Worm (Caenorhabditis elegans) whole organism, early embryonic: ENCODE measurements around the gene nac-2.

Experiments used
- B0310.2 ChIP-seq: sonication (generic microtip); optimal IDR thresholded peaks from 2 replicates; lab custom pipeline; 2016; ENCODE audit warnings: mild to moderate bottlenecking, missing genetic modification characterization, missing compliant biosample characterization
- F13C5.2 ChIP-seq: sonication (generic microtip); optimal IDR thresholded peaks from 2 replicates; lab custom pipeline; 2017; ENCODE audit warnings: mild to moderate bottlenecking, missing genetic modification characterization, inconsistent platforms, missing compliant biosample characterization
- aly-1 ChIP-seq: sonication (generic microtip); optimal IDR thresholded peaks from 2 replicates; lab custom pipeline; 2016; ENCODE audit warnings: missing genetic modification characterization, missing compliant biosample characterization
- ama-1 ChIP-seq: fragments of 150-350 bp; optimal IDR thresholded peaks from 2 replicates; lab custom pipeline; 2014
- ceh-13 ChIP-seq: fragments of 200-800 bp; sonication (Bioruptor generic); optimal IDR thresholded peaks from 2 replicates; lab custom pipeline; 2018; ENCODE audit warnings: mild to moderate bottlenecking, missing genetic modification characterization, missing compliant biosample characterization
- ceh-36 ChIP-seq: sonication (generic microtip); optimal IDR thresholded peaks from 2 replicates; lab custom pipeline; 2016; ENCODE audit warnings: missing genetic modification characterization, inconsistent platforms, missing compliant biosample characterization
- ets-7 ChIP-seq: sonication (generic microtip); optimal IDR thresholded peaks from 2 replicates; lab custom pipeline; 2016; ENCODE audit warnings: missing genotype, missing genetic modification characterization, missing compliant biosample characterization
- flt-1 ChIP-seq: fragments of 200-800 bp; sonication (Bioruptor generic); IDR thresholded peaks from 2 replicates; pipeline ENCODE4 v1.3.6; 2022; ENCODE audit warnings: missing genetic modification characterization, missing compliant biosample characterization
- hmbx-1 ChIP-seq: sonication (generic microtip); optimal IDR thresholded peaks from 2 replicates; lab custom pipeline; 2016; ENCODE audit warnings: mild to moderate bottlenecking, missing genetic modification characterization, missing compliant biosample characterization
- hmg-4 ChIP-seq: fragments of 200-800 bp; sonication (Bioruptor generic); optimal IDR thresholded peaks from 2 replicates; lab custom pipeline; 2018; ENCODE audit warnings: mild to moderate bottlenecking, missing genetic modification characterization, missing compliant biosample characterization
- hnd-1 ChIP-seq: sonication (generic microtip); optimal IDR thresholded peaks from 2 replicates; lab custom pipeline; 2016; ENCODE audit warnings: missing genetic modification characterization, missing compliant biosample characterization
- pes-1 ChIP-seq: fragments of 200-800 bp; sonication (Bioruptor generic); IDR thresholded peaks from 2 replicates; pipeline ENCODE4 v1.3.6; 2022; ENCODE audit warnings: missing genetic modification reagents, missing genetic modification characterization, missing compliant biosample characterization
- scrt-1 ChIP-seq: fragments of 200-800 bp; sonication (Bioruptor generic); IDR thresholded peaks from 2 replicates; pipeline ENCODE4 v1.3.6; 2022; ENCODE audit warnings: missing genetic modification characterization, missing compliant biosample characterization
- sea-1 ChIP-seq: fragments of 200-800 bp; sonication (Bioruptor generic); conservative IDR thresholded peaks from 2 replicates; pipeline ENCODE4 v1.3.6; 2022; ENCODE audit warnings: missing genetic modification characterization, missing compliant biosample characterization
- tbx-11 ChIP-seq: fragments of 200-800 bp; sonication (Bioruptor generic); IDR thresholded peaks from 2 replicates; pipeline ENCODE4 v1.3.6; 2022; ENCODE audit warnings: missing genetic modification characterization, missing compliant biosample characterization
- tbx-37 ChIP-seq: fragments of 200-800 bp; sonication (Bioruptor generic); conservative IDR thresholded peaks from 2 replicates; pipeline ENCODE4 v1.3.6; 2022; ENCODE audit warnings: missing genetic modification reagents, missing genetic modification characterization, missing compliant biosample characterization
- tra-4 ChIP-seq: sonication (generic microtip); optimal IDR thresholded peaks from 2 replicates; lab custom pipeline; 2017; ENCODE audit warnings: missing genetic modification characterization, missing compliant biosample characterization

The nac-2 gene

ce11 chrIII:9058959-9059534, 15.9 kb upstream of the nac-2 start, which contains the start of gene gst-1:
gst-1 (plus strand) TSS chrIII:9059331.
- TF ChIP-seq aly-1 (tag; lab: Kevin White, UChicago), result no peak
- no peak for TF ChIP-seq tbx-37 (GFP tag; lab: Robert Waterston, UW)
- no peak for TF ChIP-seq B0310.2 (tag; lab: Kevin White, UChicago)
- TF ChIP-seq ceh-13, result no peak
- no peak for TF ChIP-seq ama-1 (lab: Kevin White, UChicago)
- no peak for TF ChIP-seq scrt-1 (GFP tag; lab: Robert Waterston, UW)
- no peak for TF ChIP-seq hmbx-1 (tag; lab: Kevin White, UChicago)
- TF ChIP-seq flt-1, result no peak
- TF ChIP-seq tbx-11 (GFP tag; lab: Robert Waterston, UW), result no peak

ce11 chrIII:9054414-9055147, 11.5 kb upstream of the nac-2 start, which contains the start of gene cls-2:
cls-2 (plus strand) TSS chrIII:9055048.
- TF ChIP-seq hnd-1 (tag; lab: Kevin White, UChicago), result no peak
- TF ChIP-seq sea-1 (GFP tag; lab: Robert Waterston, UW), result 0 out of 2 replicates have a peak, but pooled peaks have one; percentile 58
- TF ChIP-seq B0310.2 (tag; lab: Kevin White, UChicago), result no peak

ce11 chrIII:9053740-9054252, 10.7 kb upstream of the nac-2 start, which contains the start of gene R107.5:
R107.5 (minus strand) TSS chrIII:9053790.
- TF ChIP-seq hmbx-1 (tag; lab: Kevin White, UChicago) (no peak), F13C5.2 (tag; lab: Kevin White, UChicago) (peak; percentile 66), flt-1 (peak; percentile 24; the same call in 1 of the 2 replicates), sea-1 (GFP tag; lab: Robert Waterston, UW) (0 out of 2 replicates have a peak, but pooled peaks have one; percentile 11), hnd-1 (tag; lab: Kevin White, UChicago) (peak; percentile 31), pes-1 (GFP tag; lab: Robert Waterston, UW) (peak; percentile 12; the same call in 1 of the 2 replicates), tra-4 (tag; lab: Kevin White, UChicago) (peak; percentile 58), scrt-1 (GFP tag; lab: Robert Waterston, UW) (no peak), tbx-37 (GFP tag; lab: Robert Waterston, UW) (no peak), hmg-4 (GFP tag; lab: Kevin White, UChicago) (peak; percentile 47), ama-1 (lab: Kevin White, UChicago) (no peak), ets-7 (tag; lab: Kevin White, UChicago) (no peak), aly-1 (tag; lab: Kevin White, UChicago) (no peak), B0310.2 (tag; lab: Kevin White, UChicago) (peak; percentile 63), tbx-11 (GFP tag; lab: Robert Waterston, UW) (no peak), ceh-13 (no peak)

ce11 chrIII:9053263-9053662, 10.2 kb upstream of the nac-2 start:
- TF ChIP-seq tbx-11 (GFP tag; lab: Robert Waterston, UW) (no peak), pes-1 (GFP tag; lab: Robert Waterston, UW) (0 out of 2 replicates have a peak, but pooled peaks have one; percentile 37)

- TF ChIP-seq tbx-37 (GFP tag; lab: Robert Waterston, UW) (no peak), scrt-1 (GFP tag; lab: Robert Waterston, UW) (0 out of 2 replicates have a peak, but pooled peaks have one; percentile 59), sea-1 (GFP tag; lab: Robert Waterston, UW) (peak; percentile 33; the same call in 1 of the 2 replicates)
These were observed 9.4 kb upstream of the nac-2 start for ce11 chrIII:9052371-9052978.

ce11 chrIII:9051714-9052113, 8.6 kb upstream of the nac-2 start:
- TF ChIP-seq aly-1 (tag; lab: Kevin White, UChicago), result no peak
- no peak for TF ChIP-seq tbx-37 (GFP tag; lab: Robert Waterston, UW)
- TF ChIP-seq tbx-11 (GFP tag; lab: Robert Waterston, UW), result no peak
- TF ChIP-seq sea-1 (GFP tag; lab: Robert Waterston, UW), result no peak
- TF ChIP-seq flt-1, result no peak
- no peak for TF ChIP-seq ets-7 (tag; lab: Kevin White, UChicago)
- TF ChIP-seq B0310.2 (tag; lab: Kevin White, UChicago), result no peak
- TF ChIP-seq scrt-1 (GFP tag; lab: Robert Waterston, UW), result no peak
- TF ChIP-seq hmg-4 (GFP tag; lab: Kevin White, UChicago), result no peak
- TF ChIP-seq ama-1 (lab: Kevin White, UChicago), result no peak
- TF ChIP-seq F13C5.2 (tag; lab: Kevin White, UChicago), result no peak
- TF ChIP-seq ceh-36 (tag; lab: Kevin White, UChicago), result no peak
- no peak for TF ChIP-seq pes-1 (GFP tag; lab: Robert Waterston, UW)
- no peak for TF ChIP-seq ceh-13
- TF ChIP-seq hnd-1 (tag; lab: Kevin White, UChicago), result no peak

- TF ChIP-seq scrt-1 (GFP tag; lab: Robert Waterston, UW) (no peak), ets-7 (tag; lab: Kevin White, UChicago) (no peak), F13C5.2 (tag; lab: Kevin White, UChicago) (no peak), ama-1 (lab: Kevin White, UChicago) (no peak), B0310.2 (tag; lab: Kevin White, UChicago) (no peak), aly-1 (tag; lab: Kevin White, UChicago) (no peak), hmbx-1 (tag; lab: Kevin White, UChicago) (no peak), tbx-11 (GFP tag; lab: Robert Waterston, UW) (no peak), tra-4 (tag; lab: Kevin White, UChicago) (no peak), tbx-37 (GFP tag; lab: Robert Waterston, UW) (no peak), flt-1 (no peak), ceh-36 (tag; lab: Kevin White, UChicago) (peak; percentile 3), pes-1 (GFP tag; lab: Robert Waterston, UW) (no peak), hnd-1 (tag; lab: Kevin White, UChicago) (peak; percentile 61), ceh-13 (no peak), sea-1 (GFP tag; lab: Robert Waterston, UW) (peak; percentile 47; the same call in 1 of the 2 replicates), hmg-4 (GFP tag; lab: Kevin White, UChicago) (no peak)
These were observed 8.1 kb upstream of the nac-2 start for ce11 chrIII:9051119-9051597.
